Fruit fly (Drosophila melanogaster) whole organism, embryonic: ENCODE data around the gene CG17191.

ENCODE experiments used
- Antp ChIP-seq: fragments of 200-800 bp; sonication (Bioruptor generic); optimal IDR thresholded peaks from 3 replicates; lab custom pipeline; 2016; ENCODE audit warnings: missing biosample characterization, missing genetic modification characterization
- Asciz ChIP-seq: fragments of 200-800 bp; sonication (Bioruptor generic); optimal IDR thresholded peaks from 2 replicates; lab custom pipeline; 2017; ENCODE audit warnings: missing biosample characterization, mild to moderate bottlenecking, missing genetic modification characterization, missing genetic modification reagents
- CG10979 ChIP-seq: fragments of 200-800 bp; sonication (Bioruptor generic); optimal IDR thresholded peaks from 2 replicates; lab custom pipeline; 2018; ENCODE audit warnings: missing biosample characterization, mild to moderate bottlenecking, missing genetic modification characterization, moderate library complexity
- CG13296 ChIP-seq: fragments of 200-800 bp; sonication (Bioruptor generic); optimal IDR thresholded peaks from 3 replicates; lab custom pipeline; 2018; ENCODE audit warnings: missing biosample characterization, mild to moderate bottlenecking, missing genetic modification characterization
- CG13624 ChIP-seq: fragments of 200-800 bp; sonication (Bioruptor generic); optimal IDR thresholded peaks from 2 replicates; lab custom pipeline; 2016; ENCODE audit warnings: missing biosample characterization, missing genetic modification characterization
- CG14050 ChIP-seq: fragments of 200-800 bp; sonication (Bioruptor generic); IDR thresholded peaks from 3 replicates; pipeline ENCODE4 v1.3.6; 2022; ENCODE audit warnings: missing biosample characterization, missing genetic modification characterization
- CG15514 ChIP-seq: fragments of 200-800 bp; sonication (Bioruptor generic); optimal IDR thresholded peaks from 3 replicates; lab custom pipeline; 2017; ENCODE audit warnings: missing biosample characterization, missing genetic modification characterization, mild to moderate bottlenecking, moderate library complexity, missing genetic modification reagents
- CG1647 ChIP-seq: fragments of 200-800 bp; sonication (Bioruptor generic); optimal IDR thresholded peaks from 3 replicates; lab custom pipeline; 2016; ENCODE audit warnings: missing biosample characterization, missing genetic modification characterization
- CG2678 ChIP-seq: fragments of 200-800 bp; sonication (Bioruptor generic); optimal IDR thresholded peaks from 3 replicates; lab custom pipeline; 2019; ENCODE audit warnings: missing biosample characterization, mild to moderate bottlenecking, missing genetic modification characterization, moderate library complexity
- CG31441 ChIP-seq: fragments of 200-800 bp; sonication (Bioruptor generic); IDR thresholded peaks from 2 replicates; pipeline ENCODE4 v1.3.6; 2022; ENCODE audit warnings: missing biosample characterization, missing genetic modification characterization
- CG3281 ChIP-seq: fragments of 200-800 bp; sonication (Bioruptor generic); optimal IDR thresholded peaks from 3 replicates; lab custom pipeline; 2017; ENCODE audit warnings: missing biosample characterization, mild to moderate bottlenecking, missing genetic modification characterization
- CG3407 ChIP-seq: fragments of 200-800 bp; sonication (Bioruptor generic); optimal IDR thresholded peaks from 2 replicates; lab custom pipeline; 2018; ENCODE audit warnings: missing biosample characterization, mild to moderate bottlenecking, missing genetic modification characterization
- CG34376 ChIP-seq: fragments of 200-800 bp; sonication (Bioruptor generic); optimal IDR thresholded peaks from 2 replicates; lab custom pipeline; 2018; ENCODE audit warnings: missing biosample characterization, mild to moderate bottlenecking, missing genetic modification characterization
- CG6689 ChIP-seq: fragments of 200-800 bp; sonication (Bioruptor generic); IDR thresholded peaks from 2 replicates; pipeline ENCODE4 v1.3.6; 2022; ENCODE audit warnings: missing biosample characterization, missing genetic modification characterization
- CG7928 ChIP-seq: fragments of 200-800 bp; sonication (Bioruptor generic); optimal IDR thresholded peaks from 2 replicates; lab custom pipeline; 2017; ENCODE audit warnings: missing biosample characterization, mild to moderate bottlenecking, missing genetic modification characterization
- CG9437 ChIP-seq: fragments of 200-800 bp; sonication (Bioruptor generic); optimal IDR thresholded peaks from 2 replicates; lab custom pipeline; 2018; ENCODE audit warnings: missing biosample characterization, mild to moderate bottlenecking, missing genetic modification characterization
- CG9727 ChIP-seq: fragments of 200-800 bp; sonication (Bioruptor generic); optimal IDR thresholded peaks from 3 replicates; lab custom pipeline; 2017; ENCODE audit warnings: missing biosample characterization, mild to moderate bottlenecking, missing genetic modification characterization
- CG9797 ChIP-seq: fragments of 200-800 bp; sonication (Bioruptor generic); optimal IDR thresholded peaks from 3 replicates; lab custom pipeline; 2018; ENCODE audit warnings: missing biosample characterization, mild to moderate bottlenecking, missing genetic modification characterization
- CTCF ChIP-seq: fragments of 200-800 bp; sonication (Bioruptor generic); optimal IDR thresholded peaks from 2 replicates; lab custom pipeline; 2017; ENCODE audit warnings: missing biosample characterization, mild to moderate bottlenecking, missing genetic modification characterization, moderate library complexity
- D19A ChIP-seq: fragments of 200-800 bp; optimal IDR thresholded peaks from 3 replicates; lab custom pipeline; 2019; ENCODE audit warnings: missing biosample characterization, mild to moderate bottlenecking, missing genetic modification characterization, moderate library complexity
- Dek ChIP-seq: fragments of 200-800 bp; sonication (Bioruptor generic); optimal IDR thresholded peaks from 3 replicates; lab custom pipeline; 2019; ENCODE audit warnings: missing biosample characterization, mild to moderate bottlenecking, missing genetic modification characterization, moderate library complexity
- Dip2 ChIP-seq: fragments of 200-800 bp; sonication (Bioruptor generic); IDR thresholded peaks from 2 replicates; pipeline ENCODE4 v1.3.6; 2022; ENCODE audit warnings: missing biosample characterization, missing genetic modification characterization
- Ets65A ChIP-seq: fragments of 200-800 bp; sonication (Bioruptor generic); peaks from one replicate; lab custom pipeline; 2016; ENCODE audit warnings: missing biosample characterization, missing genetic modification characterization
- Fer3 ChIP-seq: fragments of 200-800 bp; sonication (Bioruptor generic); optimal IDR thresholded peaks from 2 replicates; lab custom pipeline; 2018; ENCODE audit warnings: missing biosample characterization, mild to moderate bottlenecking, missing genetic modification characterization, moderate library complexity
- Hmr ChIP-seq: fragments of 200-800 bp; sonication (Bioruptor generic); optimal IDR thresholded peaks from 3 replicates; lab custom pipeline; 2017; ENCODE audit warnings: mild to moderate bottlenecking, missing biosample characterization, missing genetic modification reagents, missing genetic modification characterization
- Hr51 ChIP-seq, 2 experiments: fragments of 200-800 bp; sonication (Bioruptor generic); optimal IDR thresholded peaks; 2 replicates in 1 of 2; 3 replicates in 1 of 2; lab custom pipeline; 2016 to 2018; ENCODE audit warnings: missing biosample characterization in 2 of 2, missing genetic modification characterization in 2 of 2, mild to moderate bottlenecking in 1 of 2, moderate library complexity in 1 of 2
- MBD-R2 ChIP-seq: fragments of 200-800 bp; sonication (Bioruptor generic); IDR thresholded peaks from 2 replicates; pipeline ENCODE4 v1.3.6; 2022; ENCODE audit warnings: missing biosample characterization, missing genetic modification characterization
- Meics ChIP-seq: fragments of 200-800 bp; sonication (Bioruptor generic); optimal IDR thresholded peaks from 2 replicates; lab custom pipeline; 2017; ENCODE audit warnings: missing biosample characterization, mild to moderate bottlenecking, missing genetic modification characterization
- Mes4 ChIP-seq: fragments of 200-800 bp; sonication (Bioruptor generic); optimal IDR thresholded peaks from 2 replicates; lab custom pipeline; 2016; ENCODE audit warnings: missing biosample characterization, missing genetic modification characterization
- Nf-YC ChIP-seq: fragments of 200-800 bp; optimal IDR thresholded peaks from 3 replicates; lab custom pipeline; 2019; ENCODE audit warnings: missing biosample characterization, mild to moderate bottlenecking, missing genetic modification characterization, moderate library complexity
- Oli ChIP-seq: fragments of 200-800 bp; sonication (Bioruptor generic); optimal IDR thresholded peaks from 2 replicates; lab custom pipeline; 2018; ENCODE audit warnings: missing biosample characterization, mild to moderate bottlenecking, missing genetic modification characterization, moderate library complexity
- Ssrp ChIP-seq: fragments of 200-800 bp; sonication (Bioruptor generic); optimal IDR thresholded peaks from 2 replicates; lab custom pipeline; 2018; ENCODE audit warnings: missing biosample characterization, mild to moderate bottlenecking, missing genetic modification characterization, moderate library complexity
- Xbp1 ChIP-seq: fragments of 200-800 bp; sonication (Bioruptor generic); optimal IDR thresholded peaks from 3 replicates; lab custom pipeline; 2016; ENCODE audit warnings: missing biosample characterization, mild to moderate bottlenecking, missing genetic modification characterization
- chinmo ChIP-seq: fragments of 200-800 bp; sonication (Bioruptor generic); IDR thresholded peaks from 4 replicates; pipeline ENCODE4 v1.3.6; 2022; ENCODE audit warnings: missing biosample characterization, missing genetic modification characterization; ENCODE audit not compliant: partially characterized antibody
- dmrt99B ChIP-seq: fragments of 200-800 bp; sonication (Bioruptor generic); optimal IDR thresholded peaks from 2 replicates; lab custom pipeline; 2018; ENCODE audit warnings: missing biosample characterization, mild to moderate bottlenecking, missing genetic modification characterization, moderate library complexity
- her ChIP-seq: fragments of 200-800 bp; sonication (Bioruptor generic); optimal IDR thresholded peaks from 2 replicates; lab custom pipeline; 2016; ENCODE audit warnings: missing biosample characterization, missing genetic modification characterization
- ind ChIP-seq: fragments of 200-800 bp; sonication (Bioruptor generic); optimal IDR thresholded peaks from 3 replicates; lab custom pipeline; 2016; ENCODE audit warnings: missing biosample characterization, missing genetic modification characterization
- lab ChIP-seq: fragments of 200-800 bp; sonication (Bioruptor generic); optimal IDR thresholded peaks from 3 replicates; lab custom pipeline; 2017; ENCODE audit warnings: missing biosample characterization, missing genetic modification characterization, mild to moderate bottlenecking, moderate library complexity, missing genetic modification reagents
- nerfin-2 ChIP-seq: fragments of 200-800 bp; sonication (Bioruptor generic); IDR thresholded peaks from 2 replicates; pipeline ENCODE4 v1.3.6; 2022; ENCODE audit warnings: missing biosample characterization, missing genetic modification characterization; ENCODE audit not compliant: partially characterized antibody
- nom ChIP-seq: fragments of 200-800 bp; sonication (Bioruptor generic); optimal IDR thresholded peaks from 2 replicates; lab custom pipeline; 2017; ENCODE audit warnings: missing biosample characterization, missing genetic modification characterization, mild to moderate bottlenecking, moderate library complexity, missing genetic modification reagents
- odd ChIP-seq: fragments of 200-800 bp; sonication (Bioruptor generic); optimal IDR thresholded peaks from 2 replicates; lab custom pipeline; 2017; ENCODE audit warnings: missing biosample characterization, mild to moderate bottlenecking, missing genetic modification characterization
- pho ChIP-seq: fragments of 200-800 bp; sonication (Bioruptor generic); optimal IDR thresholded peaks from 2 replicates; lab custom pipeline; 2016; ENCODE audit warnings: missing biosample characterization, missing genetic modification characterization
- prd ChIP-seq, 3 experiments: fragments of >200 bp in 2 of 3; fragments of 200-800 bp in 1 of 3; sonication (Bioruptor generic) in 1 of 3; optimal IDR thresholded peaks in 2 of 3; IDR thresholded peaks in 1 of 3; 2 replicates in 2 of 3; 3 replicates in 1 of 3; pipeline versions ENCODE4 v1.3.6 to Lab custom; 2017 to 2022; ENCODE audit warnings: missing biosample characterization in 1 of 3, missing genetic modification characterization in 1 of 3
- pros ChIP-seq: fragments of 200-800 bp; sonication (Bioruptor generic); optimal IDR thresholded peaks from 3 replicates; lab custom pipeline; 2019; ENCODE audit warnings: missing biosample characterization, mild to moderate bottlenecking, missing genetic modification characterization, moderate library complexity
- sens ChIP-seq: fragments of 200-800 bp; sonication (Bioruptor generic); peaks from one replicate; lab custom pipeline; 2016; ENCODE audit warnings: missing biosample characterization, missing genetic modification characterization
- sisA ChIP-seq: fragments of 200-800 bp; sonication (Bioruptor generic); IDR thresholded peaks from 2 replicates; pipeline ENCODE4 v1.3.6; 2022; ENCODE audit warnings: missing biosample characterization, missing genetic modification characterization
- tgo ChIP-seq: fragments of 200-800 bp; sonication (Bioruptor generic); IDR thresholded peaks from 3 replicates; pipeline ENCODE4 v1.3.6; 2022; ENCODE audit warnings: missing biosample characterization, missing genetic modification characterization
- zf30C ChIP-seq: fragments of 200-800 bp; sonication (Bioruptor generic); optimal IDR thresholded peaks from 3 replicates; lab custom pipeline; 2018; ENCODE audit warnings: missing biosample characterization, mild to moderate bottlenecking, missing genetic modification characterization

CG17191 gene

DNA sequence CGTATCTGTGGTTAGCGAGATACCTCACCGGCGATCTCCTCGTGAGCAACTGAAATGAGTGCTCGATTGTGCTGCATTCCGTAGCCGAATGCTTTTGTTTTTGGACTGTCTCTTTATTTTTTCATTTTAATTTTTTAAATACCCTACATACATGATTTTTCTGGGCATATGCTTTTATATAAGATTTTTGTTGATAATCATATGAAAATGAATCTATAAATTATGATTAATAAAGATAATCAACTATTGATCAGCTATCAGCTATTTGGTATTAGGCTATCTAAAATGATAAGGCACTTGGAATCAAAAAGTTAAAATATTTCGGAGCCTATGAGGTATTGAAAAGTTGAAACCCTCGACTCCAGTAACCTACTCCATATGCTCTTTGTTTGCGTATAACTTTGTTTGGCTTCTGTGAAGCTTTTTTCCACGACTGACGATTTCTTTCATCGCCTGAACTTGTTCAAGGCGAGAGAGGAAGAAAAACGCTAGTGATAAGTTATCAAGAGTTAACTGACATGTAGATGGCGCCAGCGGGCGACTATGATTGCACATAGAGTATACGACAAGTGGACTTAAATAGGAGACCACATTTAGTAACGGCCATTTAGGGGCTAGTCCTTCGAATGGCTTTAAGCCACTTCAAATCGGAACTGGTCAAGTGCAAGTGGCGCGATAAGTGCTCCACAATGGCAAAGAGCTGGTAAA, 29.6 kb downstream of the CG17191 start, which contains the start of gene CG31076 (continued):
- TF ChIP-seq CG14050 (0 out of 3 replicates have a peak, but pooled peaks have one; percentile 15), Antp (no peak), CG13296 (GFP tag; lab: Kevin White, UChicago) (peak; percentile 42), CG9727 (no peak), ind (GFP tag; lab: Kevin White, UChicago) (peak; percentile 20), nerfin-2 (GFP tag; lab: Robert Waterston, UW) (no peak), Oli (tag; lab: Kevin White, UChicago) (peak; percentile 34), CG31441 (GFP tag; lab: Robert Waterston, UW) (peak; percentile 48; the same call in 1 of the 2 replicates), CG3281 (GFP tag; lab: Kevin White, UChicago) (peak; percentile 14), CG9437 (peak; percentile 14), D19A (tag; lab: Kevin White, UChicago) (peak; percentile 86), Meics (peak; percentile 18), Mes4 (GFP tag; lab: Kevin White, UChicago) (no peak), CG6689 (peak; percentile 31; the same call in 1 of the 2 replicates), odd (peak; percentile 22), CG9797 (GFP tag; lab: Kevin White, UChicago) (no peak), CTCF (GFP tag; lab: Kevin White, UChicago) (peak; percentile 92), sisA (GFP tag; lab: Robert Waterston, UW) (peak; percentile 26; the same call in 1 of the 2 replicates), prd (optimal IDR thresholded peaks at IDR 0.05; lab: Kevin White, UChicago) (no peak), prd (GFP tag; IDR thresholded peaks at IDR 0.05; lab: Robert Waterston, UW) (peak; percentile 37; the same call in 1 of the 3 replicates), her (GFP tag; lab: Kevin White, UChicago) (no peak), Dek (tag; lab: Kevin White, UChicago) (peak; percentile 7), Hr51 (GFP tag; optimal IDR thresholded peaks at IDR 0.05; lab: Kevin White, UChicago) (peak in 1 of 2 experiments; percentile 63), chinmo (0 out of 4 replicates have a peak, but pooled peaks have one; percentile 57), dmrt99B (tag; lab: Kevin White, UChicago) (peak; percentile 66), lab (GFP tag; lab: Kevin White, UChicago) (no peak), Ets65A (GFP tag; lab: Kevin White, UChicago) (peak; percentile 55), sens (GFP tag; lab: Kevin White, UChicago) (peak; percentile 90), tgo (GFP tag; lab: Robert Waterston, UW) (peak; percentile 46; the same call in 2 of the 3 replicates), nom (GFP tag; lab: Kevin White, UChicago) (no peak), CG1647 (GFP tag; lab: Kevin White, UChicago) (no peak), CG15514 (GFP tag; lab: Kevin White, UChicago) (peak; percentile 30), Ssrp (no peak), pros (GFP tag; lab: Kevin White, UChicago) (no peak), Fer3 (tag; lab: Kevin White, UChicago) (peak; percentile 14), CG2678 (tag; lab: Kevin White, UChicago) (peak; percentile 70), zf30C (GFP tag; lab: Kevin White, UChicago) (no peak), CG7928 (no peak), MBD-R2 (no peak), CG13624 (no peak), pho (GFP tag; lab: Kevin White, UChicago) (no peak), Xbp1 (peak; percentile 11), Nf-YC (tag; lab: Kevin White, UChicago) (peak; percentile 31), Hmr (GFP tag; lab: Kevin White, UChicago) (peak; percentile 18), Asciz (GFP tag; lab: Kevin White, UChicago) (peak; percentile 14), CG34376 (GFP tag; lab: Kevin White, UChicago) (peak; percentile 9), Dip2 (GFP tag; lab: Robert Waterston, UW) (peak; percentile 88), CG10979 (peak; percentile 91), CG3407 (GFP tag; lab: Kevin White, UChicago) (no peak)
